1 fruit fly cellular context compared by ENCODE assay signal in the genomic region with DNA sequence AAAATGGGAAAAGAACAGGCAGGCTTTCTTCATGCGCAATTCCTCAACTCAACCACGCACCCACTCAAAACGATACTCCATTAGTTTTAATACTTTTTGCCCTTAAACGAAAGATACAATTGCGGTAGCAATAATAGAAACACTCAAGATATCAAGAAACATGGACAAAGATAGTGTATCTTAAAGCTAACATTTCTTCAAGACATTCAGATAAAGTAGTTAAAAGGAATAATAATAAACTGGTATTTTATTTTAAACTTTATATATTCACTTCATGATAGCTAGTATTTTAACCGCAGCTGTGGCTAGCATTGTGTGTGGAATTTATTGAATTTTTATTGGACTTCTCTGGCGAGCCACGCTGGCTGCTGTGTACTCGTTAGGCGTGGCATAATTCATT.
TF ChIP-seq lines count a peak whose summit lies in the region.

No protein-coding gene starts in this region.

TF ChIP-seq in whole organism, embryonic, 481 proteins besides CTCF, POLR2A, EP300 and RAD21 (continued from another document):
- TF ChIP-seq CG2678 (tag; optimal IDR thresholded peaks at IDR 0.05; lab: Kevin White, UChicago) (peak; percentile 84), CG13894 (tag; optimal IDR thresholded peaks at IDR 0.05; lab: Kevin White, UChicago) (peak; percentile 35), bowl (GFP tag; IDR thresholded peaks at IDR 0.05; lab: Robert Waterston, UW) (peak; percentile 31; the same call in 1 of the 2 replicates), insv (GFP tag; optimal IDR thresholded peaks at IDR 0.05; lab: Kevin White, UChicago) (no peak), D (optimal IDR thresholded peaks at IDR 0.05; lab: Kevin White, UChicago) (no peak), D (GFP tag; optimal IDR thresholded peaks at IDR 0.05; lab: Kevin White, UChicago) (peak; percentile 61), tap (tag; optimal IDR thresholded peaks at IDR 0.05; lab: Kevin White, UChicago) (peak; percentile 84), Sox100B (GFP tag; optimal IDR thresholded peaks at IDR 0.05; lab: Kevin White, UChicago) (peak; percentile 59), Ets65A (GFP tag; lab: Kevin White, UChicago) (no peak), PHDP (tag; optimal IDR thresholded peaks at IDR 0.05; lab: Kevin White, UChicago) (peak; percentile 83), chif (GFP tag; optimal IDR thresholded peaks at IDR 0.05; lab: Kevin White, UChicago) (peak; percentile 7 to 48), CG4707 (GFP tag; optimal IDR thresholded peaks at IDR 0.05; lab: Kevin White, UChicago) (peak; percentile 39), CG18262 (tag; optimal IDR thresholded peaks at IDR 0.05; lab: Kevin White, UChicago) (peak; percentile 82), otp (GFP tag; IDR thresholded peaks at IDR 0.05; lab: Robert Waterston, UW) (peak; percentile 65; the same call in 2 of the 3 replicates), CG16779 (GFP tag; IDR thresholded peaks at IDR 0.05; lab: Robert Waterston, UW) (no peak), tgo (GFP tag; IDR thresholded peaks at IDR 0.05; lab: Robert Waterston, UW) (peak; percentile 30; the same call in 1 of the 3 replicates), caup (GFP tag; optimal IDR thresholded peaks at IDR 0.05; lab: Kevin White, UChicago; ENCODE audit: severe bottlenecking) (peak; percentile 30), CG4424 (GFP tag; optimal IDR thresholded peaks at IDR 0.05; lab: Kevin White, UChicago) (peak; percentile 58), tin (GFP tag; optimal IDR thresholded peaks at IDR 0.05; lab: Kevin White, UChicago) (peak; percentile 34), CG6689 (GFP tag; IDR thresholded peaks at IDR 0.05; lab: Robert Waterston, UW) (peak; percentile 72), dmrt99B (tag; optimal IDR thresholded peaks at IDR 0.05; lab: Kevin White, UChicago) (peak; percentile 84), peb (GFP tag; IDR thresholded peaks at IDR 0.05; lab: Robert Waterston, UW) (no peak), CG6272 (GFP tag; IDR thresholded peaks at IDR 0.05; lab: Robert Waterston, UW) (0 out of 2 replicates have a peak, but pooled peaks have one; percentile 29), Eip74EF (GFP tag; optimal IDR thresholded peaks at IDR 0.05; lab: Kevin White, UChicago) (peak in 1 of 2 experiments; percentile 2), twi (tag; optimal IDR thresholded peaks at IDR 0.05; lab: Kevin White, UChicago) (peak; percentile 20), ATbp (GFP tag; optimal IDR thresholded peaks at IDR 0.05; lab: Kevin White, UChicago) (peak; percentile 63), stc (GFP tag; IDR thresholded peaks at IDR 0.05; lab: Robert Waterston, UW) (peak; percentile 52; the same call in 1 of the 2 replicates), CG31441 (GFP tag; IDR thresholded peaks at IDR 0.05; lab: Robert Waterston, UW) (peak; percentile 84), CG13424 (tag; optimal IDR thresholded peaks at IDR 0.05; lab: Kevin White, UChicago) (peak; percentile 76), Hand (GFP tag; optimal IDR thresholded peaks at IDR 0.05; lab: Kevin White, UChicago) (peak; percentile 62), CG3407 (GFP tag; optimal IDR thresholded peaks at IDR 0.05; lab: Kevin White, UChicago) (peak; percentile 58), bsh (GFP tag; optimal IDR thresholded peaks at IDR 0.05; lab: Kevin White, UChicago) (peak in 1 of 2 experiments; percentile 61), sc (optimal IDR thresholded peaks at IDR 0.05; lab: Kevin White, UChicago) (no peak), sc (GFP tag; optimal IDR thresholded peaks at IDR 0.05; lab: Kevin White, UChicago) (peak; percentile 45), CG32772 (GFP tag; IDR thresholded peaks at IDR 0.05; lab: Robert Waterston, UW) (peak; percentile 64; the same call in 1 of the 2 replicates), gcm (GFP tag; optimal IDR thresholded peaks at IDR 0.05; lab: Kevin White, UChicago) (peak; percentile 67), lmd (GFP tag; IDR thresholded peaks at IDR 0.05; lab: Robert Waterston, UW) (peak; percentile 51), Deaf1 (tag; optimal IDR thresholded peaks at IDR 0.05; lab: Kevin White, UChicago) (peak; percentile 12), CG10209 (GFP tag; optimal IDR thresholded peaks at IDR 0.05; lab: Kevin White, UChicago) (peak; percentile 43), Dbx (GFP tag; IDR thresholded peaks at IDR 0.05; lab: Robert Waterston, UW) (0 out of 3 replicates have a peak, but pooled peaks have one; percentile 29), CG30403 (GFP tag; optimal IDR thresholded peaks at IDR 0.05; lab: Kevin White, UChicago) (peak; percentile 60), CG10654 (GFP tag; optimal IDR thresholded peaks at IDR 0.05; lab: Kevin White, UChicago) (peak; percentile 46), Aef1 (GFP tag; IDR thresholded peaks at IDR 0.05; lab: Robert Waterston, UW) (peak; percentile 33; the same call in 1 of the 3 replicates), CG14014 (GFP tag; IDR thresholded peaks at IDR 0.05; lab: Robert Waterston, UW) (peak; percentile 63; the same call in 1 of the 2 replicates), CG33213 (GFP tag; optimal IDR thresholded peaks at IDR 0.05; lab: Kevin White, UChicago) (no peak), HmgZ (tag; optimal IDR thresholded peaks at IDR 0.05; lab: Kevin White, UChicago) (peak; percentile 35), YL-1 (GFP tag; optimal IDR thresholded peaks at IDR 0.05; lab: Kevin White, UChicago) (no peak), CG17829 (tag; optimal IDR thresholded peaks at IDR 0.05; lab: Kevin White, UChicago) (peak; percentile 70), CG7556 (GFP tag; optimal IDR thresholded peaks at IDR 0.05; lab: Kevin White, UChicago) (peak; percentile 74), dysf (GFP tag; IDR thresholded peaks at IDR 0.05; lab: Robert Waterston, UW) (peak; percentile 52; the same call in 1 of the 3 replicates), CG14710 (tag; optimal IDR thresholded peaks at IDR 0.05; lab: Kevin White, UChicago) (peak; percentile 67), Meics (GFP tag; optimal IDR thresholded peaks at IDR 0.05; lab: Kevin White, UChicago) (peak; percentile 66), tx (GFP tag; optimal IDR thresholded peaks at IDR 0.05; lab: Kevin White, UChicago) (no peak), Mad (GFP tag; optimal IDR thresholded peaks at IDR 0.05; lab: Kevin White, UChicago) (no peak), row (GFP tag; IDR thresholded peaks at IDR 0.05; lab: Robert Waterston, UW) (peak; percentile 86), MTF-1 (GFP tag; optimal IDR thresholded peaks at IDR 0.05; lab: Kevin White, UChicago; ENCODE audit: borderline replicate concordance) (no peak), repo (GFP tag; optimal IDR thresholded peaks at IDR 0.05; lab: Kevin White, UChicago) (no peak), CG33557 (GFP tag; optimal IDR thresholded peaks at IDR 0.05; lab: Kevin White, UChicago) (no peak)
